Worm (Caenorhabditis elegans) whole organism, midembryonic: ENCODE data around the gene clec-221.

Experiments used
- T22C8.4 ChIP-seq: fragments of 200-800 bp; sonication (Bioruptor generic); IDR thresholded peaks from 2 replicates; pipeline ENCODE4 v1.3.6; 2022; ENCODE audit warnings: missing genetic modification characterization, missing compliant biosample characterization
- cog-1 ChIP-seq: sonication (generic microtip); optimal IDR thresholded peaks from 2 replicates; lab custom pipeline; 2016; ENCODE audit warnings: missing genetic modification characterization, missing compliant biosample characterization
- flt-1 ChIP-seq: fragments of 200-800 bp; sonication (Bioruptor generic); IDR thresholded peaks from 2 replicates; pipeline ENCODE4 v1.3.6; 2022; ENCODE audit warnings: missing genetic modification characterization, missing compliant biosample characterization
- klf-2 ChIP-seq: fragments of 200-800 bp; sonication (Bioruptor generic); conservative IDR thresholded peaks from 2 replicates; pipeline ENCODE4 v1.3.6; 2022; ENCODE audit warnings: missing genetic modification reagents, missing genetic modification characterization, missing compliant biosample characterization
- med-1 ChIP-seq: sonication (generic microtip); optimal IDR thresholded peaks from 2 replicates; lab custom pipeline; 2017; ENCODE audit warnings: missing genetic modification characterization, mild to moderate bottlenecking, missing compliant biosample characterization, antibody characterized with exemption, missing genetic modification reagents; ENCODE audit not compliant: insufficient read depth
- ref-1 ChIP-seq: fragments of 200-800 bp; sonication (Bioruptor generic); conservative IDR thresholded peaks from 2 replicates; pipeline ENCODE4 v1.3.6; 2022; ENCODE audit warnings: missing genetic modification reagents, missing genetic modification characterization, missing compliant biosample characterization
- tab-1 ChIP-seq: fragments of 200-800 bp; sonication (Bioruptor generic); IDR thresholded peaks from 2 replicates; pipeline ENCODE4 v1.3.6; 2022; ENCODE audit warnings: missing genetic modification characterization, missing compliant biosample characterization
- ztf-23 ChIP-seq: fragments of 200-800 bp; sonication (Bioruptor generic); IDR thresholded peaks from 2 replicates; pipeline ENCODE4 v1.3.6; 2022; ENCODE audit warnings: missing genetic modification reagents, missing genetic modification characterization, missing compliant biosample characterization
- ztf-29 ChIP-seq: fragments of 200-800 bp; sonication (Bioruptor generic); IDR thresholded peaks from 2 replicates; pipeline ENCODE4 v1.3.6; 2022; ENCODE audit warnings: missing genetic modification reagents, missing genetic modification characterization, missing compliant biosample characterization

clec-221 gene

DNA sequence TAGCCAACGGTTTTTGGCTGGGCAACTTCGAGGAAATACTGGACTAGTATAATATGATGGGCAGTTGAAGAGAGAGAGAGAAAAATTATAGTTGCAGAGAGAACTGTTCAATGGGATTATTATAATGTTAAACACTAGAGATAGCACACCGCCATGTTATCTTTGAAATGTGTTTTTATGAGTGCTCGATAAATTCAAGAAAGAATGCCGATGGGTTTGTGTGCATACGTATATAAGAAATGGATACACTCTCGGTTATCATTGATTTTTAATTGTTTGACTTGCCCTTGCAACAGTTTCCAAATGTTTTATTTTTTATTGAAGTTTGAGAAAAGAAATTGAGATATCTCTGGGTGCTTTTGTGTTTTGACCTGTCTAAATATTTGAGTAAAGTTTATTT lies 17.6 kb downstream of the clec-221 start, which contains the start of gene F17C11.12:
Gene F17C11.12, minus strand, starts transcription at position 240 of the 400 bp plus-strand sequence.
- TF ChIP-seq med-1 (no peak), ztf-23 (GFP tag; lab: Robert Waterston, UW) (no peak), ztf-29 (GFP tag; lab: Robert Waterston, UW) (no peak), tab-1 (GFP tag; lab: Robert Waterston, UW) (no peak), klf-2 (GFP tag; lab: Robert Waterston, UW) (no peak), flt-1 (GFP tag; lab: Robert Waterston, UW) (no peak), cog-1 (tag; lab: Kevin White, UChicago) (no peak), T22C8.4 (GFP tag; lab: Robert Waterston, UW) (no peak)

DNA sequence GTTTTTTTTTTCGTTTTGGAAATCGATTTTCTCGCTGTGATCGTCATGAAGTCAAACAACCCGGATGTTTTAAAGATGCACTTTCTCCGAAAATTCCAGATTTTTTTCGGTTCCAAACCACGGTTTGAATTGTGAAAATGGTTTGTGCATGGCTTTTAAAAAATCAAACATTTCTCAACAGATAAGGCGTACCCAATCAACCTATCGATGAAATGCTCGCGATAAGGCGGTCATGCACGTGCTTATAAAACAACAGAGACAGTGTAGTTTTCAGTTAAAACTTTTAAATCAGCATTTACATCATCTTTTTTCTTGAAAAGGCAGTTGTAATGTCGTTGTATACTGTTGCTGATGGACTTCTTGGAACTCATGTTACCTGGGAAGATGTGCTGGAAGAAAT lies 21.8 kb downstream of the clec-221 start, which contains the start of gene F58B4.5:
Gene F58B4.5, plus strand, starts transcription at position 283 of the 400 bp plus-strand sequence.
- TF ChIP-seq ztf-23 (GFP tag; lab: Robert Waterston, UW), result no peak
- no peak for TF ChIP-seq med-1
- TF ChIP-seq T22C8.4 (GFP tag; lab: Robert Waterston, UW), result no peak
- TF ChIP-seq klf-2 (GFP tag; lab: Robert Waterston, UW), result no peak
- TF ChIP-seq flt-1 (GFP tag; lab: Robert Waterston, UW), result no peak
- TF ChIP-seq ztf-29 (GFP tag; lab: Robert Waterston, UW), result no peak
- TF ChIP-seq cog-1 (tag; lab: Kevin White, UChicago), result no peak
- TF ChIP-seq ref-1, result no peak
- no peak for TF ChIP-seq tab-1 (GFP tag; lab: Robert Waterston, UW)

DNA sequence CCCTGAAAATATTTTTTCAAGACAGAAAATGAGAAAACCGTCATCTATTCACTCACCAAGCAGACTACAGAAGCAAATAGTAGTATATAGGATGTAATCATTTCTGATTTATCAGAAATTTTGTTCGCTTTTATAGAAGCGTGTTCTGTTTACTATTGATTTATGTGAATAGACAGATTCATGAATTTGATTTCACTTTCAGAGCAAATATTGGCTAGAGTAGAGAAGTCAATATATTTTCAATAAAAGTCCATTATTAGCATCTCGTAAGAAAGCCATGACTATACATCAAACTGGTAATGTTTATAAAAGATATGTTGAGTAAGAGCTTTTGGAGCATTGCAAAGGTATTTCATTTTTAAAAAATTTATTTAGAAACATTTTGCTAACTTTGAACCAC lies 23.0 kb downstream of the clec-221 start, which contains the start of gene scvp-1:
Gene scvp-1, minus strand, starts transcription at position 101 of the 400 bp plus-strand sequence.
- TF ChIP-seq ztf-29 (GFP tag; lab: Robert Waterston, UW), result no peak
- no peak for TF ChIP-seq cog-1 (tag; lab: Kevin White, UChicago)
- no peak for TF ChIP-seq tab-1 (GFP tag; lab: Robert Waterston, UW)
- TF ChIP-seq ztf-23 (GFP tag; lab: Robert Waterston, UW), result no peak
- no peak for TF ChIP-seq med-1
- TF ChIP-seq flt-1 (GFP tag; lab: Robert Waterston, UW), result no peak
- no peak for TF ChIP-seq ref-1
- TF ChIP-seq T22C8.4 (GFP tag; lab: Robert Waterston, UW), result no peak
- TF ChIP-seq klf-2 (GFP tag; lab: Robert Waterston, UW), result no peak

DNA sequence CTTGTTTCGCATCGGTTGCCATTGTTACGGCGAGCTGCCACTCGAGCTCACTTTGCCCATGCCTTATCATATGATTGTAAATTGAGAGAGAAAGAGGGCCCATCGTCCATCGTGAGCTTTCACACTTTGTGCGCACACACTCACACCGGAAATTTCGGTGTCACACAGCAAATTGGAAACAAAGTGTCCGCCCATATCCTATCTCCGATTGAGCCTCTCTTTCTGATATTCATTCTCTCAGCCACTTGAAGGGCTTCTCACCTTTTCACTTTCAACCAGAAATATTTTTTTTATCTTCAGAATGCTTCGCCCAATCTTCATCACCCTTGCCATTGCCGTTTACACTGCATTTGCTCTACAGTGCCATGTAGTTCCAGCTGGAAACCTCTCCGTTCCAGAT lies 24.7 kb downstream of the clec-221 start, which contains the start of gene F58B4.3:
Gene F58B4.3, plus strand, starts transcription at position 301 of the 400 bp plus-strand sequence.
- no peak for TF ChIP-seq tab-1 (GFP tag; lab: Robert Waterston, UW)
- TF ChIP-seq T22C8.4 (GFP tag; lab: Robert Waterston, UW), result no peak
- no peak for TF ChIP-seq flt-1 (GFP tag; lab: Robert Waterston, UW)
- TF ChIP-seq cog-1 (tag; lab: Kevin White, UChicago), result no peak
- no peak for TF ChIP-seq ztf-29 (GFP tag; lab: Robert Waterston, UW)
- TF ChIP-seq klf-2 (GFP tag; lab: Robert Waterston, UW), result no peak
- no peak for TF ChIP-seq med-1

DNA sequence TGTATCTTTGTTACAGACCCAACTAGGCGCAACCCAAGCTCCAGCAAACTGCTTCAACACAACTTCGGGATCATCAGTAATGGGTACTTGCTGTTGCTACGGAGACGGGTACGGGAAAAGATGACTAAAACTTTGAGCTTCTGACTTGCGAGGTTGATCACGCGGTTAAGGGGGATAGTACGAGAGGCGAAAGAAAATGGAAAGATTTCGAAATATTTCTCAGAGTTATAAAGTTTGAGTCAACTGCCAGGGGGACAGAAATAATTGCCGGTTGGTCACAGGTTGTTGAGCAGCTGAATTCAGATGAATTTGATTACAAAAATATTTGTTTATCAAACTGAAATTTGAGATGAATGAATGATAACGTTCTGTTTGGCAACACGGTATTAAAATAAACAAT lies 28.6 kb downstream of the clec-221 start:
- TF ChIP-seq tab-1 (GFP tag; lab: Robert Waterston, UW) (no peak), cog-1 (tag; lab: Kevin White, UChicago) (no peak), ztf-23 (GFP tag; lab: Robert Waterston, UW) (no peak), ref-1 (no peak), klf-2 (GFP tag; lab: Robert Waterston, UW) (no peak), T22C8.4 (GFP tag; lab: Robert Waterston, UW) (no peak), ztf-29 (GFP tag; lab: Robert Waterston, UW) (no peak), flt-1 (GFP tag; lab: Robert Waterston, UW) (no peak), med-1 (no peak)

DNA sequence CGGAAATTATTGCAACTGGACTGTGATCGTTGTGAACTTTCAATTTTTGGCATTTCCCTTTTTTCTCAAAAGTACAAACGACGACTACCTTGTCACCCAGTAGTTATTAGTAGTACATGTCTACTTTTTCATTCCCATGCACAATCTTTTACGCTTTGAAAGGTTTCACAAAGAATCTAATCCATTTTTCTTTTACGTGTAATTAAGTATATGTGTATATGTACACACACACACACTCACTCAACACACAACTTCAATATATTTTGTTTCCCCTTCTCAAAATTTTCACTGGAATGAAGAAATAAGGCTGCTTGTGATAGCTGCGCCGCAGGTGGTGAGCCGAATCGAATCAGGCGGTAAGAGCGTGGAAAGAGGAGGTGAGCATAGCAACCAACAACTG lies 29.5 kb downstream of the clec-221 start, which contains the start of gene F58B4.6:
Gene F58B4.6, plus strand, starts transcription at position 301 of the 400 bp plus-strand sequence.
- TF ChIP-seq cog-1 (tag; lab: Kevin White, UChicago) (no peak), ztf-23 (GFP tag; lab: Robert Waterston, UW) (no peak), med-1 (no peak)

DNA sequence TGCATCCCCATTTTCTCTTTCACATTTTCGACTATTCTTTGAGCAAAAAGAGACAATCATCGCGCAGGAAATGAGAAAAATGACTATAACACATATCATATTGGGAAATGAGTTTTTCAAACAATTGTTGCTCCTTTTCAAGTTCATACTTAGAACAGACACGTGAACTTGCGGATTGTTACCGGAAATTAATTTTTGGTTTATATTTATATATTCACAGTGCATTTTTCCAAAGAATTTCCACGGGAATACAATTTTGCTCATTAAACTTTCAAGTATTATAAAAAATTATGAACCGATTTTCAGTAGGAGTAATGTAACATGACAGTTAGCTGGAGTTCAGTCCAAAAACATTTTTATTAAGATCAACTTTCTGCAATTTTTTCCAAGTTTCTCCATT lies 31.0 kb downstream of the clec-221 start, which contains the start of gene F58B4.7:
Gene F58B4.7, minus strand, starts transcription at position 101 of the 400 bp plus-strand sequence.
- TF ChIP-seq ztf-23 (GFP tag; lab: Robert Waterston, UW) (no peak), ref-1 (no peak), cog-1 (tag; lab: Kevin White, UChicago) (no peak), ztf-29 (GFP tag; lab: Robert Waterston, UW) (no peak), med-1 (no peak), klf-2 (GFP tag; lab: Robert Waterston, UW) (no peak), flt-1 (GFP tag; lab: Robert Waterston, UW) (no peak)

DNA sequence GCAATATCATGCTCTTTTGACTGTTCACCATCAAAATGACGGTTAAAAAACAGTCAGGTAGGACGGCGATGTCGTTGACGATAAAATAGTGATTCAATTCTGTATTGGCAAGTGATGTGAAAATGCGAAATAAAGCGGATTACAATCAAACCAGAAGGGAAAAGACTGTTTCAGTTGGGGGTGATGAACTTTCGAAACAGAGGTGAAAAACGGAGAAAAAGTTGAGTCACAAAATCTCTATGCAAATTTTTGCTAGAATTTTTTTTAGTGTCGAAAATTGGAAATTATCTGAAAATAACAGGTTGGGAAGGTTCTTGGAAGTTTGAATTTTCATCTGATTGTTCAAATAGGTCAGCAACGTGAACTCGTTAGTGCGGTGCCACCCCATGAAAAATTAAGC lies 32.5 kb downstream of the clec-221 start, which contains the start of gene nas-31:
Gene nas-31, minus strand, starts transcription at position 101 of the 400 bp plus-strand sequence.
- no peak for TF ChIP-seq ztf-29 (GFP tag; lab: Robert Waterston, UW)

DNA sequence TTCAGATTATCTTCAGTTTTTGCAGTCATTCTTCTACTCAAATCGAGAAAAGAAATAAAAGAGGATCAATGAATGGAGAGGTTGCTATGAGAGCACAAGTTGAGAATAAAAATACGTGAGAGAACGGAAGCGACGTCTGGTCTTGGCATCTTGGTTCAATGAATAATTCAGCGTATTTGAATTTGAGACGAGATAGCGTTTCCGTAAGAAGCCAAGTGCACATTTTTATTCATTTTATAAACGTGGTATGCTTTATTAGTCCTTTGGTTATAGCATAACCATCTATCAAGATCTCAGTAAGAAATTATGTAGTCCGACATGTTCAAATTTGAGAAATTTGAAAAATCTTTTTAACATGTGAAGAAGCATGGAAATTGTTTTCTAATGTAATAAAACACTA lies 35.9 kb downstream of the clec-221 start, which contains the start of gene F58B4.2:
Gene F58B4.2, minus strand, starts transcription at position 101 of the 400 bp plus-strand sequence.
- TF ChIP-seq ztf-23 (GFP tag; lab: Robert Waterston, UW), result no peak
- no peak for TF ChIP-seq klf-2 (GFP tag; lab: Robert Waterston, UW)
- TF ChIP-seq ztf-29 (GFP tag; lab: Robert Waterston, UW), result no peak
- TF ChIP-seq med-1, result no peak
- TF ChIP-seq cog-1 (tag; lab: Kevin White, UChicago), result no peak
- TF ChIP-seq T22C8.4 (GFP tag; lab: Robert Waterston, UW), result no peak
- no peak for TF ChIP-seq ref-1
- no peak for TF ChIP-seq tab-1 (GFP tag; lab: Robert Waterston, UW)
- TF ChIP-seq flt-1 (GFP tag; lab: Robert Waterston, UW), result no peak

DNA sequence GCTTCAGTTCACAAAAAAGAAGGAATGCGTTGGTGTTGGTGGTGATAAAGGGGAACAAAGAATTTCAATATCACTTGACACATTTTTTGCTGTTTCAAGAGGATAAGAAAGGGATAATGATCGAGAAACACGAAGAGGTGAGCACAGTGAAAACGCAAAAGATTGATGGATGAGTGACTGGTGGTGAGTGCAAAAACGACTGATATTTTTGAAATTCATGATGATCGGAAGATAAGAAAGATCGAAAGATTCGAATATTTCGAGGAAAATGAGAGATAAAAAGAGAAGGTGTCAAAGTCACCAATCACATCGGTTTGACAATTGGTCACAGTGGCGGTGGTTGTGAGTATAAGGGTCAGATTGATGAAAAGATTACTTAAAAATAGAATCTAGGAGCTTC lies 38.3 kb downstream of the clec-221 start:
- TF ChIP-seq T22C8.4 (GFP tag; lab: Robert Waterston, UW), result no peak
- TF ChIP-seq klf-2 (GFP tag; lab: Robert Waterston, UW), result no peak
- TF ChIP-seq tab-1 (GFP tag; lab: Robert Waterston, UW), result no peak
- TF ChIP-seq med-1, result no peak
- no peak for TF ChIP-seq cog-1 (tag; lab: Kevin White, UChicago)
- TF ChIP-seq flt-1 (GFP tag; lab: Robert Waterston, UW), result no peak
- TF ChIP-seq ztf-23 (GFP tag; lab: Robert Waterston, UW), result no peak
- no peak for TF ChIP-seq ref-1
- TF ChIP-seq ztf-29 (GFP tag; lab: Robert Waterston, UW), result no peak
